Worm (Caenorhabditis elegans) whole organism, mixed stage, embryonic: Measurements from ENCODE around the gene mccc-1.

Experiments
- M03D4.4 ChIP-seq: sonication (generic microtip); optimal IDR thresholded peaks from 2 replicates; lab custom pipeline; 2017; ENCODE audit warnings: mild to moderate bottlenecking, missing genetic modification characterization, missing compliant biosample characterization
- bed-3 ChIP-seq: fragments of 200-800 bp; sonication (Bioruptor generic); optimal IDR thresholded peaks from 3 replicates; lab custom pipeline; 2018; ENCODE audit warnings: mild to moderate bottlenecking, missing genetic modification characterization, moderate library complexity, missing compliant biosample characterization
- blmp-1 ChIP-seq: fragments of 150-350 bp; optimal IDR thresholded peaks from 2 replicates; lab custom pipeline; 2014; ENCODE audit warnings: missing biosample characterization, missing genetic modification characterization
- ceh-39 ChIP-seq: fragments of 150-350 bp; optimal IDR thresholded peaks from 2 replicates; lab custom pipeline; 2014; ENCODE audit warnings: missing biosample characterization, missing genetic modification characterization
- ceh-43 ChIP-seq: fragments of 200-800 bp; sonication (Bioruptor generic); optimal IDR thresholded peaks from 2 replicates; lab custom pipeline; 2018; ENCODE audit warnings: mild to moderate bottlenecking, missing genetic modification characterization, moderate library complexity, missing compliant biosample characterization
- ceh-83 ChIP-seq: fragments of 200-800 bp; sonication (Bioruptor generic); optimal IDR thresholded peaks from 2 replicates; lab custom pipeline; 2018; ENCODE audit warnings: mild to moderate bottlenecking, missing genetic modification characterization, missing compliant biosample characterization
- elt-1 ChIP-seq: sonication (generic microtip); optimal IDR thresholded peaks from 2 replicates; lab custom pipeline; 2017; ENCODE audit warnings: missing genetic modification characterization, mild to moderate bottlenecking, missing compliant biosample characterization, antibody characterized with exemption, moderate library complexity, borderline replicate concordance; ENCODE audit not compliant: insufficient read depth
- flh-1 ChIP-seq: fragments of 200-800 bp; sonication (Bioruptor generic); optimal IDR thresholded peaks from 2 replicates; lab custom pipeline; 2018; ENCODE audit warnings: mild to moderate bottlenecking, missing genetic modification characterization, moderate library complexity, missing compliant biosample characterization
- ham-2 ChIP-seq: fragments of 200-800 bp; sonication (Bioruptor generic); optimal IDR thresholded peaks from 2 replicates; lab custom pipeline; 2018; ENCODE audit warnings: mild to moderate bottlenecking, missing genetic modification characterization, missing compliant biosample characterization
- hlh-1 ChIP-seq: fragments of 150-350 bp; optimal IDR thresholded peaks from 2 replicates; lab custom pipeline; 2014; ENCODE audit warnings: missing biosample characterization, missing genetic modification reagents, missing genetic modification characterization
- lin-13 ChIP-seq: fragments of 150-350 bp; optimal IDR thresholded peaks from 2 replicates; lab custom pipeline; 2014; ENCODE audit warnings: missing biosample characterization, missing genetic modification characterization
- lsy-2 ChIP-seq: fragments of 150-350 bp; optimal IDR thresholded peaks from 2 replicates; lab custom pipeline; 2014; ENCODE audit warnings: missing biosample characterization, missing genetic modification characterization
- mab-5 ChIP-seq: fragments of 150-350 bp; optimal IDR thresholded peaks from 2 replicates; lab custom pipeline; 2014; ENCODE audit warnings: missing biosample characterization, missing genetic modification characterization
- mep-1 ChIP-seq: fragments of 150-350 bp; optimal IDR thresholded peaks from 2 replicates; lab custom pipeline; 2017; ENCODE audit warnings: missing biosample characterization, missing genetic modification reagents, missing genetic modification characterization, inconsistent platforms
- mls-2 ChIP-seq: sonication (generic microtip); optimal IDR thresholded peaks from 2 replicates; lab custom pipeline; 2016; ENCODE audit warnings: mild to moderate bottlenecking, missing genetic modification characterization, moderate library complexity, missing compliant biosample characterization
- nhr-12 ChIP-seq: fragments of 150-350 bp; optimal IDR thresholded peaks from 2 replicates; lab custom pipeline; 2014; ENCODE audit warnings: missing biosample characterization, missing genetic modification characterization
- nhr-2 ChIP-seq: fragments of 150-350 bp; optimal IDR thresholded peaks from 2 replicates; lab custom pipeline; 2014; ENCODE audit warnings: missing biosample characterization, missing genetic modification characterization
- nhr-237 ChIP-seq: fragments of 150-350 bp; optimal IDR thresholded peaks from 2 replicates; lab custom pipeline; 2014; ENCODE audit warnings: missing biosample characterization, missing genetic modification characterization
- nhr-28 ChIP-seq: fragments of 150-350 bp; optimal IDR thresholded peaks from 2 replicates; lab custom pipeline; 2014; ENCODE audit warnings: missing biosample characterization, missing genetic modification characterization
- nhr-76 ChIP-seq: sonication (generic microtip); optimal IDR thresholded peaks from 2 replicates; lab custom pipeline; 2017; ENCODE audit warnings: missing biosample characterization, missing genetic modification characterization
- pha-4 ChIP-seq: fragments of 150-350 bp; optimal IDR thresholded peaks from 2 replicates; lab custom pipeline; 2018; ENCODE audit warnings: missing biosample characterization, missing genetic modification reagents, missing genetic modification characterization
- sem-2 ChIP-seq: fragments of 200-800 bp; sonication (Bioruptor generic); optimal IDR thresholded peaks from 2 replicates; lab custom pipeline; 2018; ENCODE audit warnings: mild to moderate bottlenecking, missing genetic modification characterization, missing compliant biosample characterization
- snpc-4 ChIP-seq: fragments of 150-350 bp; optimal IDR thresholded peaks from 2 replicates; lab custom pipeline; 2014; ENCODE audit warnings: missing biosample characterization, missing genetic modification characterization
- sptf-1 ChIP-seq: sonication (generic microtip); optimal IDR thresholded peaks from 2 replicates; lab custom pipeline; 2017; ENCODE audit warnings: mild to moderate bottlenecking, missing genetic modification characterization, moderate library complexity, missing compliant biosample characterization
- tbx-8 ChIP-seq: fragments of 200-800 bp; sonication (Bioruptor generic); optimal IDR thresholded peaks from 2 replicates; lab custom pipeline; 2018; ENCODE audit warnings: mild to moderate bottlenecking, missing genetic modification characterization, moderate library complexity, missing compliant biosample characterization
- unc-120 ChIP-seq: sonication (generic microtip); optimal IDR thresholded peaks from 2 replicates; lab custom pipeline; 2017; ENCODE audit warnings: missing genetic modification characterization, missing compliant biosample characterization; ENCODE audit not compliant: poor library complexity, severe bottlenecking
- unc-39 ChIP-seq: fragments of 150-350 bp; optimal IDR thresholded peaks from 2 replicates; lab custom pipeline; 2014; ENCODE audit warnings: missing biosample characterization, missing genetic modification characterization
- unc-62 ChIP-seq: fragments of 150-350 bp; optimal IDR thresholded peaks from 2 replicates; lab custom pipeline; 2014; ENCODE audit warnings: missing biosample characterization, missing genetic modification reagents, missing genetic modification characterization
- zip-8 ChIP-seq: fragments of 150-350 bp; optimal IDR thresholded peaks from 2 replicates; lab custom pipeline; 2014; ENCODE audit warnings: missing biosample characterization, missing genetic modification characterization
- ztf-11 ChIP-seq: fragments of 150-350 bp; optimal IDR thresholded peaks from 2 replicates; lab custom pipeline; 2014; ENCODE audit warnings: missing biosample characterization, missing genetic modification characterization

The mccc-1 gene

DNA sequence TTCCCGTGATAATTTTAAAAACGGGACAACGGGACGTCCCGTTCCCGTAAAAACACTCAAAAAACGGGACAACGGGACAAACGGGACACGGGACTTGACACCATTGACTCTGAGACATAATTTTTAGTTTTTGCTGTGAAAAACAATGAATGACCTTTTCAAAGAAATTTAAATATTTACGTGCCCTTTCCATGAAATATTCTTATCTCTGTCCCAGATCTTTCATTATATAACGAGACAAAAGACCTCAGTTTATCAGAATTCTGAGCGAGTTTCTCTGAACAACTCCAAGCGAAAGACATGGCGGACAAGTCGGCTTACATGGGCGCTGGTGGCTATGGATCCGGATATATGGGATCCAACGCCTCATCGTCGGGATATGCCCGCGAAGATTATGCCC lies 40.6 kb upstream of the mccc-1 start, which contains the start of gene nspd-2:
nspd-2 (plus strand) TSS at position 301 of the 400 bp plus-strand sequence.
- TF ChIP-seq ceh-43 (GFP tag; lab: Kevin White, UChicago) (no peak), sptf-1 (tag; lab: Kevin White, UChicago) (no peak), mls-2 (tag; lab: Kevin White, UChicago) (no peak), nhr-12 (tag; lab: Kevin White, UChicago) (no peak), ztf-11 (no peak), ham-2 (GFP tag; lab: Kevin White, UChicago) (no peak), lin-13 (tag; lab: Kevin White, UChicago) (no peak), blmp-1 (tag; lab: Kevin White, UChicago) (no peak), snpc-4 (no peak), unc-120 (tag; lab: Kevin White, UChicago) (no peak), hlh-1 (tag; lab: Kevin White, UChicago) (no peak), tbx-8 (GFP tag; lab: Kevin White, UChicago) (no peak), mep-1 (tag; lab: Kevin White, UChicago) (no peak), elt-1 (no peak), ceh-83 (GFP tag; lab: Kevin White, UChicago) (no peak), nhr-2 (tag; lab: Kevin White, UChicago) (no peak), nhr-76 (no peak), flh-1 (GFP tag; lab: Kevin White, UChicago) (no peak), unc-39 (tag; lab: Kevin White, UChicago) (no peak)
- TF ChIP-seq, all 35 proteins: peak for 0

DNA sequence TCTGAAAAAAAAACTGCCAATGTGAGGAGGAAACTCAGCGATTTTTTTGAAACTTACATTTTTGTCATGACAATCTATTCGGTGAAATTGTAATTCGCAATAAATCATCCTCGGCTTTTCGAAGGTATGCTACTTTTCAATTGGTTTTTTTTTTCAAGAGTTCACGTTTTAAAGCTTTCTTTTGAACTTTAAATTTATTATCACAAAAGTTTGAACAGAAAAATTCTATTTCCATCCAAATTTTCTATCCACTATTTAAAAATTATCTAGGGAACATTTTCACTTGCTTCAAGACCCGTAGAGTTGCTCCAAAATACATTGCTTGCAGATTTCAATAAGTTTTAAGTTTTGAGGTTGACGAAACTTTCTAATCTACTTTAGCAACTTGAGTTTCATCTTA lies 37.8 kb upstream of the mccc-1 start, which contains the start of gene K07F5.6:
K07F5.6 (minus strand) TSS at position 101 of the 400 bp plus-strand sequence.
- no peak for TF ChIP-seq hlh-1 (tag; lab: Kevin White, UChicago)
- TF ChIP-seq flh-1 (GFP tag; lab: Kevin White, UChicago) = no peak
- no peak for TF ChIP-seq nhr-237 (tag; lab: Kevin White, UChicago)
- no peak for TF ChIP-seq ceh-83 (GFP tag; lab: Kevin White, UChicago)

DNA sequence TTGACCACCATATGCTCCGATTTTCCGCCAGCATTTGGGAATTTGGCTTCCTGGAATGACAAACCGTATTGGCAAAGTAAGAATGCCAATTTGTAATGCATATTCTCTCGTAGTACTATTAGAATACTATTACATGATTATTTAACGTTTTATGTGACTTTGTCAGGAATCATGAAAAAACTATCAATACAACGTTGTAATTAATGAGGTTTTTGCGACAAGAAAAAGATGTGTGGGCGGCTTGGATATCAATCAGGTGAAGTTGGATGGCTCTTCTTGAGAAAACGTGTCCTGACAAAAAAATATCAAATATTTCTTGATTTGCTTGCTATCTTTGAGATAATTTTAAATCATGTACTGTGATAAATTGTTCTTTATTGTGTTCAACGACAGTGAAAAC lies 36.3 kb upstream of the mccc-1 start, which contains the start of gene K07F5.7:
K07F5.7 (minus strand) TSS at position 101 of the 400 bp plus-strand sequence.
- no peak for TF ChIP-seq M03D4.4 (tag; lab: Kevin White, UChicago)
- TF ChIP-seq elt-1 = no peak
- TF ChIP-seq zip-8 (tag; lab: Kevin White, UChicago) = no peak
- TF ChIP-seq, all 35 proteins: peak for 0

DNA sequence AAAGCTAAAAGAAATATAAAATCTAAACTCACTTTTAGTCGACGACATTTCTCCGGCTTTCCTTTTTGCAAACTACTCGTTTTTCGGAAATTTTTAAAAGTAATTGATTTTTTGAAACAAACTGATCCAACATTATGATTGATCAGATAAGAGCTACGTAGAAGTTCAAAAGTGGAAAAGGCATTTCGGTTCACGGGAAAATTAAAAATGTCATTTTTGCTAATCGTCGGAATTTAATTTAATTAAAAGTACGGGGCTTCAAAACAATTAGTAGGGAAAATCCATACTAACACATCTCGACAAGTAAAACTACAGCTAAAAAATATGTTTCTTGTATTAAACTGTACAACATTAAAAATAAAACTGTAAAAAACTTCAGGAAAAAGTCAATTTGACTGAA lies 34.7 kb upstream of the mccc-1 start, which contains the start of gene K07F5.8:
K07F5.8 (minus strand) TSS at position 101 of the 400 bp plus-strand sequence.
- TF ChIP-seq blmp-1 (tag; lab: Kevin White, UChicago) (no peak), sem-2 (GFP tag; lab: Kevin White, UChicago) (no peak), nhr-28 (tag; lab: Kevin White, UChicago) (no peak), lin-13 (tag; lab: Kevin White, UChicago) (no peak), unc-39 (tag; lab: Kevin White, UChicago) (no peak), bed-3 (GFP tag; lab: Kevin White, UChicago) (no peak), hlh-1 (tag; lab: Kevin White, UChicago) (no peak), unc-62 (GFP tag; lab: Kevin White, UChicago) (no peak), nhr-237 (tag; lab: Kevin White, UChicago) (no peak), nhr-76 (no peak), lsy-2 (tag; lab: Kevin White, UChicago) (no peak), ceh-39 (tag; lab: Kevin White, UChicago) (no peak), mep-1 (tag; lab: Kevin White, UChicago) (no peak), zip-8 (tag; lab: Kevin White, UChicago) (no peak), sptf-1 (tag; lab: Kevin White, UChicago) (no peak), mab-5 (tag; lab: Kevin White, UChicago) (no peak)

DNA sequence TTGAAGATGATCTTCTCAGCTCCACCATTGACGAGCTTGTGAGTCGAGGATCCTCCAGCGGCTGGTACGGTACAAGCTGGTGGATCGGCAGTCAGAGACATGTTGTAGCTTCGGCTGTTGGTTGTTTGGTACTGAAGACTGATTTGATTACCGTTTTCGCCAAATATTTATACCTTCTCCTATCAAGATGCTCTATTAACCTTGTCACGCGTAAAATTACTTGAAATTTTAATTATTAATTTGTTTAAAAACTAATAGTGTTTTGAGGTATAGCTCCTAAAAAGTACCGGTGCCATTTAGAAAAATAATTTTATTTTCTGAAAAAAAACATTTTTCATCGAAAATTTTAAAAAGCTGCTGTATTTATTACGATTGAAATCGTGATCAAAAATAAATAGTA lies 33.4 kb upstream of the mccc-1 start, which contains the start of gene ssp-10:
ssp-10 (minus strand) TSS at position 101 of the 400 bp plus-strand sequence.
- TF ChIP-seq pha-4 (no peak), nhr-76 (no peak), unc-62 (GFP tag; lab: Kevin White, UChicago) (no peak)
- TF ChIP-seq, all 35 proteins: peak for 0
